Worm (Caenorhabditis elegans) whole organism, late embryonic: ENCODE data around the gene fli-1.

ENCODE experiments used
- F13H6.1 ChIP-seq: sonication (generic microtip); optimal IDR thresholded peaks from 2 replicates; lab custom pipeline; 2016; ENCODE audit warnings: missing genetic modification characterization, missing compliant biosample characterization
- Y22D7AL.16 ChIP-seq: sonication (generic microtip); optimal IDR thresholded peaks from 2 replicates; lab custom pipeline; 2016; ENCODE audit warnings: missing genetic modification characterization, missing compliant biosample characterization
- ama-1 ChIP-seq: fragments of 150-350 bp; optimal IDR thresholded peaks from 2 replicates; lab custom pipeline; 2014
- ceh-2 ChIP-seq: sonication (generic microtip); optimal IDR thresholded peaks from 2 replicates; lab custom pipeline; 2016; ENCODE audit warnings: missing genotype, missing genetic modification characterization, missing compliant biosample characterization
- ceh-24 ChIP-seq: sonication (generic microtip); optimal IDR thresholded peaks from 2 replicates; lab custom pipeline; 2016; ENCODE audit warnings: mild to moderate bottlenecking, missing genetic modification characterization, missing compliant biosample characterization
- dve-1 ChIP-seq: sonication (generic microtip); optimal IDR thresholded peaks from 2 replicates; lab custom pipeline; 2017; ENCODE audit warnings: antibody characterized with exemption, mild to moderate bottlenecking, missing genetic modification characterization, missing compliant biosample characterization
- madf-2 ChIP-seq: sonication (generic microtip); optimal IDR thresholded peaks from 2 replicates; lab custom pipeline; 2017; ENCODE audit warnings: missing genetic modification characterization, missing compliant biosample characterization
- mec-3 ChIP-seq: sonication (generic microtip); optimal IDR thresholded peaks from 2 replicates; lab custom pipeline; 2016; ENCODE audit warnings: borderline replicate concordance, missing genetic modification characterization, missing compliant biosample characterization
- pag-3 ChIP-seq: sonication (generic microtip); optimal IDR thresholded peaks from 2 replicates; lab custom pipeline; 2016; ENCODE audit warnings: missing compliant biosample characterization, missing genetic modification characterization, borderline replicate concordance
- pha-4 ChIP-seq: fragments of 150-350 bp; optimal IDR thresholded peaks from 2 replicates; lab custom pipeline; 2018; ENCODE audit warnings: missing biosample characterization, missing genetic modification reagents, missing genetic modification characterization
- pqm-1 ChIP-seq: sonication (generic microtip); optimal IDR thresholded peaks from 2 replicates; lab custom pipeline; 2016; ENCODE audit warnings: missing genetic modification characterization, missing compliant biosample characterization
- tbx-2 ChIP-seq: sonication (generic microtip); optimal IDR thresholded peaks from 2 replicates; lab custom pipeline; 2016; ENCODE audit warnings: missing genetic modification characterization, missing compliant biosample characterization
- zip-5 ChIP-seq: sonication (generic microtip); optimal IDR thresholded peaks from 2 replicates; lab custom pipeline; 2016; ENCODE audit warnings: missing genetic modification characterization, missing compliant biosample characterization

ce11 chrIII:8693322-8693721 is 9.8 kb upstream of the fli-1 start, which contains the start of gene B0303.7:
- TF ChIP-seq ceh-2 (tag; lab: Kevin White, UChicago) (no peak), ama-1 (lab: Kevin White, UChicago) (no peak), pqm-1 (tag; lab: Kevin White, UChicago) (no peak), zip-5 (tag; lab: Kevin White, UChicago) (no peak), pag-3 (tag; lab: Kevin White, UChicago) (no peak), dve-1 (tag; lab: Kevin White, UChicago) (no peak), mec-3 (tag; lab: Kevin White, UChicago) (no peak), tbx-2 (tag; lab: Kevin White, UChicago) (no peak), Y22D7AL.16 (no peak), ceh-24 (tag; lab: Kevin White, UChicago) (no peak), madf-2 (tag; lab: Kevin White, UChicago) (no peak), pha-4 (tag; lab: Kevin White, UChicago) (no peak), F13H6.1 (no peak)
